Worm (Caenorhabditis elegans) whole organism, early embryonic: ENCODE results near the gene clp-9.

ENCODE experiments used
- B0310.2 ChIP-seq: sonication (generic microtip); optimal IDR thresholded peaks from 2 replicates; lab custom pipeline; 2016; ENCODE audit warnings: mild to moderate bottlenecking, missing genetic modification characterization, missing compliant biosample characterization
- F13C5.2 ChIP-seq: sonication (generic microtip); optimal IDR thresholded peaks from 2 replicates; lab custom pipeline; 2017; ENCODE audit warnings: mild to moderate bottlenecking, missing genetic modification characterization, inconsistent platforms, missing compliant biosample characterization
- aly-1 ChIP-seq: sonication (generic microtip); optimal IDR thresholded peaks from 2 replicates; lab custom pipeline; 2016; ENCODE audit warnings: missing genetic modification characterization, missing compliant biosample characterization
- ama-1 ChIP-seq: fragments of 150-350 bp; optimal IDR thresholded peaks from 2 replicates; lab custom pipeline; 2014
- ceh-13 ChIP-seq: fragments of 200-800 bp; sonication (Bioruptor generic); optimal IDR thresholded peaks from 2 replicates; lab custom pipeline; 2018; ENCODE audit warnings: mild to moderate bottlenecking, missing genetic modification characterization, missing compliant biosample characterization
- ceh-36 ChIP-seq: sonication (generic microtip); optimal IDR thresholded peaks from 2 replicates; lab custom pipeline; 2016; ENCODE audit warnings: missing genetic modification characterization, inconsistent platforms, missing compliant biosample characterization
- ets-7 ChIP-seq: sonication (generic microtip); optimal IDR thresholded peaks from 2 replicates; lab custom pipeline; 2016; ENCODE audit warnings: missing genotype, missing genetic modification characterization, missing compliant biosample characterization
- flt-1 ChIP-seq: fragments of 200-800 bp; sonication (Bioruptor generic); IDR thresholded peaks from 2 replicates; pipeline ENCODE4 v1.3.6; 2022; ENCODE audit warnings: missing genetic modification characterization, missing compliant biosample characterization
- hmbx-1 ChIP-seq: sonication (generic microtip); optimal IDR thresholded peaks from 2 replicates; lab custom pipeline; 2016; ENCODE audit warnings: mild to moderate bottlenecking, missing genetic modification characterization, missing compliant biosample characterization
- hmg-4 ChIP-seq: fragments of 200-800 bp; sonication (Bioruptor generic); optimal IDR thresholded peaks from 2 replicates; lab custom pipeline; 2018; ENCODE audit warnings: mild to moderate bottlenecking, missing genetic modification characterization, missing compliant biosample characterization
- hnd-1 ChIP-seq: sonication (generic microtip); optimal IDR thresholded peaks from 2 replicates; lab custom pipeline; 2016; ENCODE audit warnings: missing genetic modification characterization, missing compliant biosample characterization
- pes-1 ChIP-seq: fragments of 200-800 bp; sonication (Bioruptor generic); IDR thresholded peaks from 2 replicates; pipeline ENCODE4 v1.3.6; 2022; ENCODE audit warnings: missing genetic modification reagents, missing genetic modification characterization, missing compliant biosample characterization
- scrt-1 ChIP-seq: fragments of 200-800 bp; sonication (Bioruptor generic); IDR thresholded peaks from 2 replicates; pipeline ENCODE4 v1.3.6; 2022; ENCODE audit warnings: missing genetic modification characterization, missing compliant biosample characterization
- sea-1 ChIP-seq: fragments of 200-800 bp; sonication (Bioruptor generic); conservative IDR thresholded peaks from 2 replicates; pipeline ENCODE4 v1.3.6; 2022; ENCODE audit warnings: missing genetic modification characterization, missing compliant biosample characterization
- tbx-11 ChIP-seq: fragments of 200-800 bp; sonication (Bioruptor generic); IDR thresholded peaks from 2 replicates; pipeline ENCODE4 v1.3.6; 2022; ENCODE audit warnings: missing genetic modification characterization, missing compliant biosample characterization
- tbx-37 ChIP-seq: fragments of 200-800 bp; sonication (Bioruptor generic); conservative IDR thresholded peaks from 2 replicates; pipeline ENCODE4 v1.3.6; 2022; ENCODE audit warnings: missing genetic modification reagents, missing genetic modification characterization, missing compliant biosample characterization
- tra-4 ChIP-seq: sonication (generic microtip); optimal IDR thresholded peaks from 2 replicates; lab custom pipeline; 2017; ENCODE audit warnings: missing genetic modification characterization, missing compliant biosample characterization

Gene clp-9

ce11 chrV:9911165-9911564 is 25.4 kb upstream of the clp-9 start:
- no peak for TF ChIP-seq F13C5.2 (tag; lab: Kevin White, UChicago)
- TF ChIP-seq tbx-11 (GFP tag; lab: Robert Waterston, UW) = no peak
- TF ChIP-seq B0310.2 (tag; lab: Kevin White, UChicago) = no peak
- no peak for TF ChIP-seq ceh-36 (tag; lab: Kevin White, UChicago)
- no peak for TF ChIP-seq hnd-1 (tag; lab: Kevin White, UChicago)
- TF ChIP-seq hmg-4 = no peak
- no peak for TF ChIP-seq scrt-1
- no peak for TF ChIP-seq hmbx-1 (tag; lab: Kevin White, UChicago)
- no peak for TF ChIP-seq tbx-37 (GFP tag; lab: Robert Waterston, UW)
- TF ChIP-seq pes-1 (GFP tag; lab: Robert Waterston, UW) = no peak

- TF ChIP-seq sea-1 (GFP tag; lab: Robert Waterston, UW) = no peak
- TF ChIP-seq tbx-11 (GFP tag; lab: Robert Waterston, UW) = no peak
- no peak for TF ChIP-seq hmbx-1 (tag; lab: Kevin White, UChicago)
- TF ChIP-seq B0310.2 (tag; lab: Kevin White, UChicago) = no peak
- no peak for TF ChIP-seq pes-1 (GFP tag; lab: Robert Waterston, UW)
- no peak for TF ChIP-seq scrt-1
- TF ChIP-seq hnd-1 (tag; lab: Kevin White, UChicago) = no peak
- TF ChIP-seq aly-1 = no peak
- no peak for TF ChIP-seq ama-1
- no peak for TF ChIP-seq F13C5.2 (tag; lab: Kevin White, UChicago)
- no peak for TF ChIP-seq tra-4
- TF ChIP-seq ets-7 (tag; lab: Kevin White, UChicago) = no peak
- no peak for TF ChIP-seq hmg-4
- TF ChIP-seq ceh-13 (GFP tag; lab: Kevin White, UChicago) = no peak
Measured at ce11 chrV:9909624-9910023, 23.9 kb upstream of the clp-9 start.

DNA sequence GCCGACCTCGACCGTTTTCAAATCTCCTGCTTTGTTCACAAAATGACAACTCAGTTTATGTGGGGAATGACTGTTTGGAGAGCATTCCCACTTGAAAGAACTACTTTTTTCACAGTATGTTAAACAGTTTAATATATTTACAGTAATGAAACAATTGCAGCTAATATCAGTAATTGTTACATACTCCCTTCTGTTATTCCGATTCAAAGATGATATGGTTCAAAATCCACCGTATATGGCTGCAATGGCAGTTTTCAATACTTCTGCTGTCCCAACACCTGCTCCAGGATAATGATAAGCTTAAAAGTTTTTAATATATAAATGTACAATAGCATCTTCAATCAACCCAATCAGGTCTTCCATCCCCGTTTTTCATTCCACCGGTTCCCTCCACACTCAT is 21.4 kb upstream of the clp-9 start:
- TF ChIP-seq scrt-1 (no peak), B0310.2 (tag; lab: Kevin White, UChicago) (no peak), F13C5.2 (tag; lab: Kevin White, UChicago) (no peak), aly-1 (no peak), ceh-13 (GFP tag; lab: Kevin White, UChicago) (no peak)

DNA sequence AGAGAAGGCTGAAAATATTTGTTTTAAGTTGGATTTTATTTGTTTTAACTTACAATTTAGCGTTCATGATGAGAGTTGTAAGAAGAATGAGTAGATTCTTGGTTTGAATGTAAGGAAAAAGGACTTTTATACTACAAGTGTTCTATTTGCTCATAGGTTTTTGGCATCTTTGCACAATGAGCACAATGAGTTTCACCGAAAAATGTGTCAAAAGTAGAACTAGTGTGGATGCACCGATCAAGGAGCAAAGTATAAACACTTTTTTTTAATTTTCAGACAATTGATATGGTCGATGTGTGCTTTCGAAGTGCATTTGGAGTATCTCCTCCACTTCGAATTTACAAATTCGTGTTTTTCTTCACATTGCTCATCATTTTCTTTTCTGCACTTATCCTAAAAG is 20.3 kb upstream of the clp-9 start, which contains the start of gene fipr-11:
Gene fipr-11 (minus strand): TSS at position 101 of the 400 bp plus-strand sequence.
- TF ChIP-seq F13C5.2 (tag; lab: Kevin White, UChicago) (no peak), ceh-13 (GFP tag; lab: Kevin White, UChicago) (no peak), flt-1 (GFP tag; lab: Robert Waterston, UW) (no peak), tra-4 (no peak), sea-1 (GFP tag; lab: Robert Waterston, UW) (no peak), ceh-36 (tag; lab: Kevin White, UChicago) (no peak), ama-1 (no peak), tbx-11 (GFP tag; lab: Robert Waterston, UW) (no peak), ets-7 (tag; lab: Kevin White, UChicago) (no peak), pes-1 (GFP tag; lab: Robert Waterston, UW) (no peak)

ce11 chrV:9901119-9901518 is 15.4 kb upstream of the clp-9 start:
- TF ChIP-seq F13C5.2 (tag; lab: Kevin White, UChicago) (no peak), ets-7 (tag; lab: Kevin White, UChicago) (no peak), hmg-4 (no peak), pes-1 (GFP tag; lab: Robert Waterston, UW) (no peak), scrt-1 (no peak), hnd-1 (tag; lab: Kevin White, UChicago) (no peak), B0310.2 (tag; lab: Kevin White, UChicago) (no peak), ceh-36 (tag; lab: Kevin White, UChicago) (no peak), hmbx-1 (tag; lab: Kevin White, UChicago) (no peak), ama-1 (no peak), ceh-13 (GFP tag; lab: Kevin White, UChicago) (no peak), tbx-37 (GFP tag; lab: Robert Waterston, UW) (no peak), sea-1 (GFP tag; lab: Robert Waterston, UW) (no peak), tra-4 (no peak), flt-1 (GFP tag; lab: Robert Waterston, UW) (no peak), tbx-11 (GFP tag; lab: Robert Waterston, UW) (no peak), aly-1 (no peak)

DNA sequence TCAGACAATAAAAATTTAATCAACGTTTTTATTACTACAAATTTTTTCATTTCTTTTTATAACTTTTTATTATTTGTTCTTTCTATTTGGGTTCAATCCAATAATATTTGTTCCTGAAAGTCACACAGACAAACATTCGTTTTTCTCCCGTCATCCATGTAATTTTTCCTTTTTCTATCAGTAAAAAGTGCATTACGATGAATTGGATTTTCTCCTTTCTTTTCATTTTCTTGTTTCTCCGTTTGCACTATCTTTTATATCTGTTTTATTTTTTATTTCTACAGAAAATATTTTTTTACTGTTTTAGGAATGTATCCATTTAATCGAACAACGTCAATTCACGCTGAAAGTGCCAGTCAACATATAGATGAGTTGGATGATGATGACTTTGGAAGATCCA is 13.5 kb upstream of the clp-9 start, which contains the start of gene egl-47:
Gene egl-47 (plus strand): TSS at position 301 of the 400 bp plus-strand sequence.
- TF ChIP-seq hmbx-1 (tag; lab: Kevin White, UChicago) = no peak
- no peak for TF ChIP-seq ets-7 (tag; lab: Kevin White, UChicago)
- no peak for TF ChIP-seq tra-4
- TF ChIP-seq ceh-36 (tag; lab: Kevin White, UChicago) = no peak
- TF ChIP-seq scrt-1 = no peak
- TF ChIP-seq B0310.2 (tag; lab: Kevin White, UChicago) = no peak
- TF ChIP-seq flt-1 (GFP tag; lab: Robert Waterston, UW) = no peak
- TF ChIP-seq F13C5.2 (tag; lab: Kevin White, UChicago) = no peak
- no peak for TF ChIP-seq aly-1
- no peak for TF ChIP-seq hmg-4
- no peak for TF ChIP-seq tbx-11 (GFP tag; lab: Robert Waterston, UW)
- no peak for TF ChIP-seq pes-1 (GFP tag; lab: Robert Waterston, UW)
- TF ChIP-seq ceh-13 (GFP tag; lab: Kevin White, UChicago) = no peak
- TF ChIP-seq ama-1 = no peak
- TF ChIP-seq tbx-37 (GFP tag; lab: Robert Waterston, UW) = no peak
- TF ChIP-seq sea-1 (GFP tag; lab: Robert Waterston, UW) = no peak
- no peak for TF ChIP-seq hnd-1 (tag; lab: Kevin White, UChicago)

ce11 chrV:9889629-9890028 is 3.9 kb upstream of the clp-9 start, which contains the start of gene fshr-1:
Gene fshr-1 (plus strand): TSS chrV:9889837.
- TF ChIP-seq ceh-13 (GFP tag; lab: Kevin White, UChicago) (no peak), hnd-1 (tag; lab: Kevin White, UChicago) (no peak), F13C5.2 (tag; lab: Kevin White, UChicago) (no peak), sea-1 (GFP tag; lab: Robert Waterston, UW) (no peak)
